Worm (Caenorhabditis elegans): ENCODE results near the gene rev-3.

The rev-3 gene

ce11 chrIII:5838159-5839046, 48.0 kb upstream of the rev-3 start (continued):
- TF ChIP-seq madf-9 (GFP tag; conservative IDR thresholded peaks at IDR 0.05) (no peak), daf-19 (GFP tag; conservative IDR thresholded peaks at IDR 0.05) (no peak), nhr-10 (tag; optimal IDR thresholded peaks at IDR 0.05) (peak; percentile 52), ama-1 (optimal IDR thresholded peaks at IDR 0.05) (peak; percentile 33), ces-1 (GFP tag; optimal IDR thresholded peaks at IDR 0.05) (no peak), egl-43 (GFP tag; IDR thresholded peaks at IDR 0.05) (no peak), lin-39 (tag; optimal IDR thresholded peaks at IDR 0.05) (no peak), hmg-1.1 (GFP tag; IDR thresholded peaks at IDR 0.05) (0 out of 2 replicates have a peak, but pooled peaks have one; percentile 7), rbr-2 (tag; optimal IDR thresholded peaks at IDR 0.05) (no peak), dpl-1 (GFP tag; optimal IDR thresholded peaks at IDR 0.05) (no peak), nhr-41 (GFP tag; IDR thresholded peaks at IDR 0.05) (no peak), zip-2 (tag; optimal IDR thresholded peaks at IDR 0.05) (no peak), mxl-2 (GFP tag; conservative IDR thresholded peaks at IDR 0.05) (no peak), fkh-10 (GFP tag; optimal IDR thresholded peaks at IDR 0.05) (no peak), cey-2 (tag; optimal IDR thresholded peaks at IDR 0.05; ENCODE audit: borderline replicate concordance, insufficient read depth) (peak; percentile 9), skn-1 (tag; optimal IDR thresholded peaks at IDR 0.05) (no peak), nhr-111 (GFP tag; optimal IDR thresholded peaks at IDR 0.05) (no peak), nhr-76 (tag; optimal IDR thresholded peaks at IDR 0.05) (no peak), lin-1 (GFP tag; IDR thresholded peaks at IDR 0.05) (0 out of 2 replicates have a peak, but pooled peaks have one; percentile 24), set-16 (GFP tag; IDR thresholded peaks at IDR 0.05) (no peak), unc-130 (GFP tag; optimal IDR thresholded peaks at IDR 0.05) (no peak), snpc-1.2 (GFP tag; IDR thresholded peaks at IDR 0.05) (no peak), aha-1 (tag) (peak; percentile 25), unc-39 (tag; optimal IDR thresholded peaks at IDR 0.05) (no peak), aly-2 (tag; optimal IDR thresholded peaks at IDR 0.05) (no peak), dve-1 (tag; optimal IDR thresholded peaks at IDR 0.05; ENCODE audit: insufficient read depth) (peak; percentile 95), dmd-6 (GFP tag; IDR thresholded peaks at IDR 0.05) (peak; percentile 95), dmd-8 (GFP tag; IDR thresholded peaks at IDR 0.05) (no peak), ceh-44 (GFP tag; IDR thresholded peaks at IDR 0.05) (no peak), nhr-48 (tag; optimal IDR thresholded peaks at IDR 0.05) (peak; percentile 81), Y48G9A.11 (GFP tag; IDR thresholded peaks at IDR 0.05) (no peak), nhr-6 (tag; optimal IDR thresholded peaks at IDR 0.05) (peak; percentile 67), mdl-1 (tag; optimal IDR thresholded peaks at IDR 0.05) (peak; percentile 70 to 93), tag-97 (GFP tag; IDR thresholded peaks at IDR 0.05) (no peak)

- TF ChIP-seq fos-1 (tag; optimal IDR thresholded peaks at IDR 0.05) (no peak), mdt-29 (GFP tag; IDR thresholded peaks at IDR 0.05) (no peak), F44E2.7 (GFP tag; IDR thresholded peaks at IDR 0.05) (no peak), mep-1 (tag; optimal IDR thresholded peaks at IDR 0.05) (no peak), zag-1 (tag; optimal IDR thresholded peaks at IDR 0.05) (no peak), lin-39 (tag; optimal IDR thresholded peaks at IDR 0.05) (no peak), ZK337.2 (GFP tag; IDR thresholded peaks at IDR 0.05) (0 out of 2 replicates have a peak, but pooled peaks have one; percentile 15), snpc-1.2 (GFP tag; IDR thresholded peaks at IDR 0.05) (0 out of 2 replicates have a peak, but pooled peaks have one; percentile 32), unc-62 (GFP tag; optimal IDR thresholded peaks at IDR 0.05 in 1 of 2) (peak in 1 of 2 experiments; percentile 63), unc-62 (tag; optimal IDR thresholded peaks at IDR 0.05) (no peak), ZK546.5 (tag; optimal IDR thresholded peaks at IDR 0.05) (no peak), ama-1 (optimal IDR thresholded peaks at IDR 0.05) (no peak)
Measured at ce11 chrIII:5836816-5837215, 46.4 kb upstream of the rev-3 start, which contains the start of gene W04D12.1. Gene W04D12.1, plus strand, starts transcription at chrIII:5836926.

Data from whole organism, L4 larva.